Fruit fly (Drosophila melanogaster) whole organism, pupa: ENCODE results near the gene LysD.

Source experiments
- CG10348 ChIP-seq: fragments of 200-800 bp; sonication (Bioruptor generic); IDR thresholded peaks from 2 replicates; pipeline ENCODE4 v1.3.6; 2022; ENCODE audit warnings: missing biosample characterization, missing genetic modification characterization
- CG15710 ChIP-seq: fragments of 200-800 bp; sonication (Bioruptor generic); optimal IDR thresholded peaks from 2 replicates; lab custom pipeline; 2018; ENCODE audit warnings: missing biosample characterization, mild to moderate bottlenecking, missing genetic modification characterization, moderate library complexity
- CG17806 ChIP-seq: fragments of 200-800 bp; sonication (Bioruptor generic); optimal IDR thresholded peaks from 2 replicates; lab custom pipeline; 2018; ENCODE audit warnings: missing biosample characterization, mild to moderate bottlenecking, missing genetic modification characterization, moderate library complexity
- CG34367 ChIP-seq: fragments of 200-800 bp; sonication (Bioruptor generic); optimal IDR thresholded peaks from 2 replicates; lab custom pipeline; 2018; ENCODE audit warnings: missing biosample characterization, mild to moderate bottlenecking, missing genetic modification characterization
- CG8301 ChIP-seq: fragments of 200-800 bp; sonication (Bioruptor generic); optimal IDR thresholded peaks from 2 replicates; lab custom pipeline; 2018; ENCODE audit warnings: missing biosample characterization, mild to moderate bottlenecking, missing genetic modification characterization
- D1 ChIP-seq: fragments of 200-800 bp; sonication (Bioruptor generic); optimal IDR thresholded peaks from 2 replicates; lab custom pipeline; 2018; ENCODE audit warnings: missing biosample characterization, mild to moderate bottlenecking, missing genetic modification characterization, moderate library complexity
- EcR ChIP-seq: fragments of 200-800 bp; sonication (Bioruptor generic); optimal IDR thresholded peaks from 3 replicates; lab custom pipeline; 2019; ENCODE audit warnings: missing biosample characterization, missing genetic modification characterization, mild to moderate bottlenecking, moderate library complexity, missing genetic modification reagents
- Ets98B ChIP-seq: fragments of 200-800 bp; sonication (Bioruptor generic); IDR thresholded peaks from 2 replicates; pipeline ENCODE4 v1.3.6; 2022; ENCODE audit warnings: missing biosample characterization, missing genetic modification characterization
- Pif1A ChIP-seq: fragments of 200-800 bp; sonication (Bioruptor generic); optimal IDR thresholded peaks from 3 replicates; lab custom pipeline; 2016; ENCODE audit warnings: missing biosample characterization, missing genetic modification characterization
- Snoo ChIP-seq: fragments of 200-800 bp; sonication (Bioruptor generic); optimal IDR thresholded peaks from 3 replicates; lab custom pipeline; 2017; ENCODE audit warnings: missing biosample characterization, mild to moderate bottlenecking, missing genetic modification characterization, inconsistent platforms

DNA sequence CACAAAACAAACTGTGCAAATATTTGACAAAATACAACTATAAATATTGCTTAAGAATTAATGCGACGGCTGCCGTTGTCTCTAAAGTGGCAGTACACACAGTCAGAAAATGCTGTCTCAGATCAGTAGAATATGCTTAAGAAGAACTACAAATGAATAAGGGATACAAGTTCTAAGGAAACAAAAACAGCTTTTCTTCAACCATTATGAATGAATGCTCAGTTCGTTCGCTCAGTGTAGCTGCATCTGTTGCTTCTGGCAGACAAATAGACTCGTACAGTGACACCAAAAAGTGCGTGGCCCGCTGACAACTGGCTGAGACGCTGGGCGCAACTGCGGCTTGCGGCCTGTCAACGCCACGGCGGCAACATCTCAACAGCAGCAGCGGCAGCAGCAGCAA is 45.2 kb downstream of the LysD start:
- TF ChIP-seq CG10348 (no peak), CG34367 (no peak), Pif1A (GFP tag; lab: Kevin White, UChicago) (no peak), CG8301 (tag; lab: Kevin White, UChicago) (peak; percentile 29), EcR (GFP tag; lab: Kevin White, UChicago) (no peak), CG15710 (peak; percentile 5), D1 (tag; lab: Kevin White, UChicago) (no peak), CG17806 (tag; lab: Kevin White, UChicago) (peak; percentile 12), Ets98B (GFP tag; lab: Robert Waterston, UW) (no peak; the same call in 1 of the 2 replicates), Snoo (tag; lab: Kevin White, UChicago) (no peak)
